Worm (Caenorhabditis elegans) whole organism, early embryonic: ENCODE data around the gene slcr-46.3.

ENCODE experiments used
- B0310.2 ChIP-seq: sonication (generic microtip); optimal IDR thresholded peaks from 2 replicates; lab custom pipeline; 2016; ENCODE audit warnings: mild to moderate bottlenecking, missing genetic modification characterization, missing compliant biosample characterization
- F13C5.2 ChIP-seq: sonication (generic microtip); optimal IDR thresholded peaks from 2 replicates; lab custom pipeline; 2017; ENCODE audit warnings: mild to moderate bottlenecking, missing genetic modification characterization, inconsistent platforms, missing compliant biosample characterization
- aly-1 ChIP-seq: sonication (generic microtip); optimal IDR thresholded peaks from 2 replicates; lab custom pipeline; 2016; ENCODE audit warnings: missing genetic modification characterization, missing compliant biosample characterization
- ama-1 ChIP-seq: fragments of 150-350 bp; optimal IDR thresholded peaks from 2 replicates; lab custom pipeline; 2014
- ceh-13 ChIP-seq: fragments of 200-800 bp; sonication (Bioruptor generic); optimal IDR thresholded peaks from 2 replicates; lab custom pipeline; 2018; ENCODE audit warnings: mild to moderate bottlenecking, missing genetic modification characterization, missing compliant biosample characterization
- ceh-36 ChIP-seq: sonication (generic microtip); optimal IDR thresholded peaks from 2 replicates; lab custom pipeline; 2016; ENCODE audit warnings: missing genetic modification characterization, inconsistent platforms, missing compliant biosample characterization
- ets-7 ChIP-seq: sonication (generic microtip); optimal IDR thresholded peaks from 2 replicates; lab custom pipeline; 2016; ENCODE audit warnings: missing genotype, missing genetic modification characterization, missing compliant biosample characterization
- flt-1 ChIP-seq: fragments of 200-800 bp; sonication (Bioruptor generic); IDR thresholded peaks from 2 replicates; pipeline ENCODE4 v1.3.6; 2022; ENCODE audit warnings: missing genetic modification characterization, missing compliant biosample characterization
- hmbx-1 ChIP-seq: sonication (generic microtip); optimal IDR thresholded peaks from 2 replicates; lab custom pipeline; 2016; ENCODE audit warnings: mild to moderate bottlenecking, missing genetic modification characterization, missing compliant biosample characterization
- hmg-4 ChIP-seq: fragments of 200-800 bp; sonication (Bioruptor generic); optimal IDR thresholded peaks from 2 replicates; lab custom pipeline; 2018; ENCODE audit warnings: mild to moderate bottlenecking, missing genetic modification characterization, missing compliant biosample characterization
- hnd-1 ChIP-seq: sonication (generic microtip); optimal IDR thresholded peaks from 2 replicates; lab custom pipeline; 2016; ENCODE audit warnings: missing genetic modification characterization, missing compliant biosample characterization
- pes-1 ChIP-seq: fragments of 200-800 bp; sonication (Bioruptor generic); IDR thresholded peaks from 2 replicates; pipeline ENCODE4 v1.3.6; 2022; ENCODE audit warnings: missing genetic modification reagents, missing genetic modification characterization, missing compliant biosample characterization
- scrt-1 ChIP-seq: fragments of 200-800 bp; sonication (Bioruptor generic); IDR thresholded peaks from 2 replicates; pipeline ENCODE4 v1.3.6; 2022; ENCODE audit warnings: missing genetic modification characterization, missing compliant biosample characterization
- sea-1 ChIP-seq: fragments of 200-800 bp; sonication (Bioruptor generic); conservative IDR thresholded peaks from 2 replicates; pipeline ENCODE4 v1.3.6; 2022; ENCODE audit warnings: missing genetic modification characterization, missing compliant biosample characterization
- tbx-11 ChIP-seq: fragments of 200-800 bp; sonication (Bioruptor generic); IDR thresholded peaks from 2 replicates; pipeline ENCODE4 v1.3.6; 2022; ENCODE audit warnings: missing genetic modification characterization, missing compliant biosample characterization
- tbx-37 ChIP-seq: fragments of 200-800 bp; sonication (Bioruptor generic); conservative IDR thresholded peaks from 2 replicates; pipeline ENCODE4 v1.3.6; 2022; ENCODE audit warnings: missing genetic modification reagents, missing genetic modification characterization, missing compliant biosample characterization
- tra-4 ChIP-seq: sonication (generic microtip); optimal IDR thresholded peaks from 2 replicates; lab custom pipeline; 2017; ENCODE audit warnings: missing genetic modification characterization, missing compliant biosample characterization

The slcr-46.3 gene

DNA sequence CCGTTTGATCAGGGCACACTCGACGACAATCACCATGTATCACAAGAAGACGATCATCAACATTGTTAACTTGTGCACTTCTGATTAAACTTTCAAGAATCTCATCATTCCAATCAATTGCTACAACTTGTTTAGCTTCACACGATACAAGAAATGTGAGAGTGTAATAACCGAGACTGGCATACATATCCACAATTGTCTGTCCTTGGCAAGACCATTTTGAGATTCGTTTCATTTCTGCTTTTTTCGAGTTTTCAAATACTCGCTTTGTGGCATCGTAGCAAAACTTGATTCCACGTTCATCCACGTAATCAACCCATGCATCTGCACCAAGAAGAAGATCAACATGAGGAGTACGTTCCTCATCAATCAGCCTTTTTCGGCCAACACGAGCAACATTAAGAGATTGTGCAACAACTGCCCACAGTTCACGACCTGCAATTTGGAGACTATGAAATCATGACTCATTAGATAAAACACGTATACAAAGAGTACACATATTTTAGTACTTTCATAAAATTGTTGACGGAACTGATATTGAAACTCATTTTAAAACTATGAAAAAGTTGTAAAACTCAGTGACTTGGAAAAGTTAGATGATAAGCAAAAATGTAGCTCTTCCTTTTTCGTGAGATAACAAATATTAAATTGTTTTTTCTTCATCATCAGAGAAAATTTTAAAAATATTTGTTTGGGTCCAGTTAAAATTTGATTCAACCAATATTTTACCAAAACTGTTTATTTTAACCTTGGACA lies 11.3 kb downstream of the slcr-46.3 start:
- TF ChIP-seq scrt-1 (GFP tag; lab: Robert Waterston, UW): no peak
- TF ChIP-seq ceh-36 (tag; lab: Kevin White, UChicago): no peak
- no peak for TF ChIP-seq flt-1
- no peak for TF ChIP-seq F13C5.2 (tag; lab: Kevin White, UChicago)
- no peak for TF ChIP-seq aly-1 (tag; lab: Kevin White, UChicago)
- no peak for TF ChIP-seq tbx-37
- no peak for TF ChIP-seq tra-4 (tag; lab: Kevin White, UChicago)
- TF ChIP-seq B0310.2 (tag; lab: Kevin White, UChicago): no peak

DNA sequence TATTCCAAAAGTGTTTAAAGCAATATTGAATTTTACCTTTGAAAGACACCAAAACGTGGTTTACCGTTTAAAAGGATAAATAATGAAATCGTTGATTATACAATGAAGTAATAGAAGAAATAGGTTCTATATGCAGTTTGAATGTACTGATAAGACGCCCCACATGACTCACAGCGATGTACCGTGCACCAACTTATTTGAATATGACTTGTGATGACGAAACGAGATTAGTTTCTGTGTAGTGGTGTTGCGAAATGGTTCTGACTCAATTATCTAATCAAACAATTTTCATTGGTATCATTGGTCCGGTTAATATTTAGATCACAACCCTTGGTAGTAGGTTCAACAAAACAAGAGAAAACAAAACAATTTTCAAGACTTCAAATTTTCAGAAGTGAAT lies 12.7 kb downstream of the slcr-46.3 start:
- TF ChIP-seq tbx-11 (GFP tag; lab: Robert Waterston, UW) (no peak), tra-4 (tag; lab: Kevin White, UChicago) (no peak), ceh-36 (tag; lab: Kevin White, UChicago) (no peak), scrt-1 (GFP tag; lab: Robert Waterston, UW) (no peak), aly-1 (tag; lab: Kevin White, UChicago) (no peak), pes-1 (no peak), sea-1 (GFP tag; lab: Robert Waterston, UW) (no peak), hnd-1 (tag; lab: Kevin White, UChicago) (no peak), F13C5.2 (tag; lab: Kevin White, UChicago) (no peak), hmg-4 (GFP tag; lab: Kevin White, UChicago) (no peak), ama-1 (lab: Kevin White, UChicago) (no peak), hmbx-1 (tag; lab: Kevin White, UChicago) (no peak), flt-1 (no peak), ceh-13 (GFP tag; lab: Kevin White, UChicago) (no peak), ets-7 (tag; lab: Kevin White, UChicago) (no peak), B0310.2 (tag; lab: Kevin White, UChicago) (no peak), tbx-37 (no peak)

DNA sequence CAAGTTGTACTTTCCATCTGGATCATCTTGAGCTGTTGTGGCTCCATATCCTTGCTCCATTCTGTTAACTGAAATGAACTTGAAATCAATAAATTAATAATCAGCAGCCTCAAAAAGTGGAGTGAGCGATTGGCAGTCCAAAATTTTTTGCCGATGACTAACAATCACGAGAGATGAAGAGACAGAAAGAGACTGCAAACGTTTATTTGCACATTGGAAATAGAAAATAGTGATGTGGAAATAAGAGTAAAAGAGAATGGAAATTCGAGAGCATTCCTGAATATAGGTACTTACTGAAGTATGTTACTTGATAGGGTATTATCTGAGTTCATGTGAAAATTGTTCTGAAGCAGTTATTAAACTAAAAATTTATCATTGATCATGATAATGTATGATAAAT lies 14.2 kb downstream of the slcr-46.3 start, which contains the start of gene tag-120:
TSS of gene tag-120 (minus strand) at position 68 of the 400 bp plus-strand sequence.
- TF ChIP-seq F13C5.2 (tag; lab: Kevin White, UChicago) (no peak), hmg-4 (GFP tag; lab: Kevin White, UChicago) (no peak), sea-1 (GFP tag; lab: Robert Waterston, UW) (no peak), hnd-1 (tag; lab: Kevin White, UChicago) (no peak), ets-7 (tag; lab: Kevin White, UChicago) (no peak), B0310.2 (tag; lab: Kevin White, UChicago) (no peak), ama-1 (lab: Kevin White, UChicago) (no peak), ceh-36 (tag; lab: Kevin White, UChicago) (no peak), tbx-37 (no peak), tbx-11 (GFP tag; lab: Robert Waterston, UW) (no peak), flt-1 (no peak), hmbx-1 (tag; lab: Kevin White, UChicago) (no peak), aly-1 (tag; lab: Kevin White, UChicago) (no peak), scrt-1 (GFP tag; lab: Robert Waterston, UW) (no peak), pes-1 (no peak)

DNA sequence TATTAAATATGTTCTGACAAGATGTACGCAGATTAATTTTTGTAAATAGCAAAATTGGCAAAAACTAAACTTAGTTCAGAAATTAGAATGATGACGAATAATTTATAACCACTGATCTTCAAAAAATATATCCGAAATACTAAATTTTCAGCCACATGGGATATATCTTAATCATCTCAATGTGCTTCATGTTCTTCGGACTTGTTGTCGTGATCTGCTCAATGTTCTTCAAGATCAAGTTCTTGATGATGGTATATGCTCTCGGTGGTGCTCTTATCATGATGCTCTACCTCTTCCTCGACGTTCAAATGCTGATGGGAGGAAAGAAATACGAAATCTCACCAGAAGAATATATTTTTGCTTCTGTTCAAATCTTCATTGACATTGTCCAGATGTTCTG lies 17.3 kb downstream of the slcr-46.3 start:
- TF ChIP-seq B0310.2 (tag; lab: Kevin White, UChicago): no peak
- no peak for TF ChIP-seq pes-1

DNA sequence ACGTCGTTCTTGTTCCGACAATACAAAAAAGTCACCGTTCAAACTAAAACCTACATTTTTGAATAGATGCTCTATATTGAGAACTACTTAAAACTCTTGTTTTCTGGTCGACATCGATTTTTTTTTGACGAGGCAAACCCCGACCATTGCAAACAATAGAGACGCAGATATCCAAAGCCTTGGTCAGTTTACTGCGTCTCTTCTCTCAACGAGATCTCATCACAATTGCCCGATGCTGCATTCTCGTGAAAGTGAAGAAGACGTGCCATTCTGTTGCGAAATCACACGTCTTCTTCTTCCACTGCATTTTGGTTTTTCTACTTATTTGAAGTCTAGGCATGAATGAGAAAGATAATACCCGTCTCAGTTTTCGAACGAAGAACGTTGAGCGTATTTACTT lies 19.5 kb downstream of the slcr-46.3 start:
- TF ChIP-seq hmbx-1 (tag; lab: Kevin White, UChicago) (no peak), tra-4 (tag; lab: Kevin White, UChicago) (no peak)

DNA sequence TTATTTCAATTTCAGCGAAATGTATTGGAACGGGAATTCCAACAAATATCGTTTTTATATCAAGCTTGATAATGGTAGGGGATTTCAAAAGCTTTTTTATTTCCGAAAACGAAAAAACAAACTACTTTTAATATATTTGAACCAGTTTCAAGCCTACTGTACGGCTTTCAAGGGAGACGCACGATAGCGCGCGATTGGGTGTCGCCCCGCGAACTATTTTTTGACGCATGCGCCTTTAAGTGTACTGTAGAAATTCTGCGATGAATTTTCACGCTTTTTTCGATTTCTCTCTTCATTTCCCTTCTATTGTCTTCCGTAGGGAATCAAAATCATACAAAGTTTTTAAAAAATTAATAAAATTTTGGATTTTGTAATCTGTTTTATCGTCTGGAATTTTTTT lies 20.4 kb downstream of the slcr-46.3 start:
- TF ChIP-seq tbx-11 (GFP tag; lab: Robert Waterston, UW) (no peak), ets-7 (tag; lab: Kevin White, UChicago) (no peak), aly-1 (tag; lab: Kevin White, UChicago) (no peak), tbx-37 (no peak), hnd-1 (tag; lab: Kevin White, UChicago) (no peak), F13C5.2 (tag; lab: Kevin White, UChicago) (no peak), scrt-1 (GFP tag; lab: Robert Waterston, UW) (no peak)

DNA sequence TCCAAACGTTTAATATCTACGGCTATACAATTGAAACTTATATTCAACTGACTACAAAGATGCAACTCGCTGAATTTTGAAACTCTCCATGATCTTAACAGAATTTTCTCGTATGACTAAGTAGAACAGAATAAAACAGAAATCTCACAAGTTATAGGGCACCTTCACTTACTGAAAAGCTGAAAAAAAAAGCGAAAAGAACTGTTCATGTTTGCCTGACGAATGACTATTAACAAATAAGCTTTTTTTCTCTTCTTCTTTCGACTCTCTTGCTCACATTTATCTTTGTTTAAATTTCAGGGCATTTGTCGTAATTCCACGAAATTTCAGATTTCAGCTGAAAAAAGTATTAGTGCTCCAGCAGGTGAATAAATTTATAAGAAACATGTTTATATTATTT lies 21.2 kb downstream of the slcr-46.3 start, which contains the start of gene xbx-6:
TSS of gene xbx-6 (plus strand) at position 301 of the 400 bp plus-strand sequence.
- TF ChIP-seq flt-1 (no peak), tra-4 (tag; lab: Kevin White, UChicago) (no peak)

DNA sequence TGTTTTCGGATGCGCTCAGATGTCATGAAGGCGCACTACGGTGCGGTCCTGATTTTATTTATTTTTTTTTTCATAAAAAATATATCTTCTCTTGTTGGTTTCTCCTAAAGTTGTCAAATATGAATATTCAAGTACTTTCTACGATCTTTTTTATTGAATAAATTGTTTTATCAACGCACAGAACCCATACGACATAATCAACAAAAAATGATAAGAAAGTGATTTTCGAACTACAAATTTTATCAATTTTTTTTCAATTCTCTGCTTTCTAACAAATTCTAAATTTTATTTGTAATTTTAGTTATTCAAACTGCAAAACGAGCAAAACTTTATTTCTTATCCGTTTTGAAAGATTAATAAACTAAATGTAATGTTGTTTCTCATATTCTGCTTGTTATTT lies 22.0 kb downstream of the slcr-46.3 start:
- TF ChIP-seq ceh-13 (GFP tag; lab: Kevin White, UChicago) (no peak), B0310.2 (tag; lab: Kevin White, UChicago) (no peak), tra-4 (tag; lab: Kevin White, UChicago) (no peak), pes-1 (no peak), F13C5.2 (tag; lab: Kevin White, UChicago) (no peak), hmbx-1 (tag; lab: Kevin White, UChicago) (no peak), ceh-36 (tag; lab: Kevin White, UChicago) (no peak), ama-1 (lab: Kevin White, UChicago) (no peak), hnd-1 (tag; lab: Kevin White, UChicago) (no peak), hmg-4 (GFP tag; lab: Kevin White, UChicago) (no peak), tbx-37 (no peak), scrt-1 (GFP tag; lab: Robert Waterston, UW) (no peak), sea-1 (GFP tag; lab: Robert Waterston, UW) (no peak), aly-1 (tag; lab: Kevin White, UChicago) (no peak), tbx-11 (GFP tag; lab: Robert Waterston, UW) (no peak), flt-1 (no peak), ets-7 (tag; lab: Kevin White, UChicago) (no peak)
